Fruit fly (Drosophila melanogaster) whole organism, embryonic: ENCODE measurements around the gene ry.
A peak's percentile ranks its signal among the peaks of the same experiment; 100 is the strongest.

Experiments used
- CG10147 ChIP-seq: fragments of 200-800 bp; sonication (Bioruptor generic); optimal IDR thresholded peaks from 2 replicates; lab custom pipeline; 2019; ENCODE audit warnings: missing biosample characterization, mild to moderate bottlenecking, missing genetic modification characterization, moderate library complexity
- CG10209 ChIP-seq: fragments of 200-800 bp; sonication (Bioruptor generic); optimal IDR thresholded peaks from 3 replicates; lab custom pipeline; 2017; ENCODE audit warnings: missing biosample characterization, mild to moderate bottlenecking, missing genetic modification characterization, missing genetic modification reagents
- CG11085 ChIP-seq: fragments of 200-800 bp; sonication (Bioruptor generic); IDR thresholded peaks from 2 replicates; pipeline ENCODE4 v1.3.6; 2022; ENCODE audit warnings: missing biosample characterization, missing genetic modification characterization
- CG12219 ChIP-seq: fragments of 200-800 bp; sonication (Bioruptor generic); optimal IDR thresholded peaks from 3 replicates; lab custom pipeline; 2018; ENCODE audit warnings: missing biosample characterization, mild to moderate bottlenecking, missing genetic modification characterization
- CG14014 ChIP-seq: fragments of 200-800 bp; sonication (Bioruptor generic); IDR thresholded peaks from 2 replicates; pipeline ENCODE4 v1.3.6; 2022; ENCODE audit warnings: missing biosample characterization, missing genetic modification characterization
- CG14710 ChIP-seq: fragments of 200-800 bp; sonication (Bioruptor generic); optimal IDR thresholded peaks from 3 replicates; lab custom pipeline; 2019; ENCODE audit warnings: missing biosample characterization, mild to moderate bottlenecking, missing genetic modification characterization, moderate library complexity
- CG15073 ChIP-seq: fragments of 200-800 bp; sonication (Bioruptor generic); optimal IDR thresholded peaks from 2 replicates; lab custom pipeline; 2016; ENCODE audit warnings: missing biosample characterization, missing genetic modification characterization
- CG15514 ChIP-seq: fragments of 200-800 bp; sonication (Bioruptor generic); optimal IDR thresholded peaks from 3 replicates; lab custom pipeline; 2017; ENCODE audit warnings: missing biosample characterization, missing genetic modification characterization, mild to moderate bottlenecking, moderate library complexity, missing genetic modification reagents
- CG17186 ChIP-seq: fragments of 200-800 bp; sonication (Bioruptor generic); optimal IDR thresholded peaks from 3 replicates; lab custom pipeline; 2017; ENCODE audit warnings: missing biosample characterization, missing genetic modification reagents, missing genetic modification characterization
- CG17612 ChIP-seq: fragments of 200-800 bp; sonication (Bioruptor generic); IDR thresholded peaks from 2 replicates; pipeline ENCODE4 v1.3.6; 2022; ENCODE audit warnings: missing biosample characterization, missing genetic modification characterization
- CG18599 ChIP-seq: fragments of 200-800 bp; sonication (Bioruptor generic); optimal IDR thresholded peaks from 3 replicates; lab custom pipeline; 2017; ENCODE audit warnings: missing biosample characterization, missing genetic modification characterization, mild to moderate bottlenecking, moderate library complexity, missing genetic modification reagents
- CG2120 ChIP-seq: fragments of 200-800 bp; sonication (Bioruptor generic); optimal IDR thresholded peaks from 3 replicates; lab custom pipeline; 2016; ENCODE audit warnings: missing biosample characterization, missing genetic modification characterization
- CG2129 ChIP-seq: fragments of 200-800 bp; sonication (Bioruptor generic); IDR thresholded peaks from 2 replicates; pipeline ENCODE4 v1.3.6; 2022; ENCODE audit warnings: missing biosample characterization, missing genetic modification characterization; ENCODE audit not compliant: partially characterized antibody
- CG4328 ChIP-seq: fragments of 200-800 bp; sonication (Bioruptor generic); optimal IDR thresholded peaks from 3 replicates; lab custom pipeline; 2017; ENCODE audit warnings: missing biosample characterization, missing genetic modification reagents, missing genetic modification characterization
- CG43689 ChIP-seq: fragments of 200-800 bp; sonication (Bioruptor generic); IDR thresholded peaks from 2 replicates; pipeline ENCODE4 v1.3.6; 2022; ENCODE audit warnings: missing biosample characterization, missing genetic modification characterization
- CG4730 ChIP-seq: fragments of 200-800 bp; sonication (Bioruptor generic); IDR thresholded peaks from 2 replicates; pipeline ENCODE4 v1.3.6; 2022; ENCODE audit warnings: missing biosample characterization, missing genetic modification characterization
- CG6689 ChIP-seq: fragments of 200-800 bp; sonication (Bioruptor generic); IDR thresholded peaks from 2 replicates; pipeline ENCODE4 v1.3.6; 2022; ENCODE audit warnings: missing biosample characterization, missing genetic modification characterization
- CG7357 ChIP-seq: fragments of 200-800 bp; sonication (Bioruptor generic); IDR thresholded peaks from 3 replicates; pipeline ENCODE4 v1.3.6; 2022; ENCODE audit warnings: missing biosample characterization, missing genetic modification characterization
- CrebB ChIP-seq: fragments of 200-800 bp; sonication (Bioruptor generic); optimal IDR thresholded peaks from 3 replicates; lab custom pipeline; 2018; ENCODE audit warnings: missing biosample characterization, mild to moderate bottlenecking, missing genetic modification characterization
- Dek ChIP-seq: fragments of 200-800 bp; sonication (Bioruptor generic); optimal IDR thresholded peaks from 3 replicates; lab custom pipeline; 2019; ENCODE audit warnings: missing biosample characterization, mild to moderate bottlenecking, missing genetic modification characterization, moderate library complexity
- Dll ChIP-seq: fragments of 200-800 bp; sonication (Bioruptor generic); IDR thresholded peaks from 4 replicates; pipeline ENCODE4 v1.3.6; 2022; ENCODE audit warnings: missing biosample characterization, missing genetic modification characterization; ENCODE audit not compliant: partially characterized antibody
- Fer2 ChIP-seq: fragments of 200-800 bp; sonication (Bioruptor generic); optimal IDR thresholded peaks from 2 replicates; lab custom pipeline; 2018; ENCODE audit warnings: missing biosample characterization, mild to moderate bottlenecking, missing genetic modification characterization, moderate library complexity
- Gsc ChIP-seq: fragments of 200-800 bp; sonication (Bioruptor generic); IDR thresholded peaks from 2 replicates; pipeline ENCODE4 v1.3.6; 2022; ENCODE audit warnings: missing biosample characterization, missing genetic modification characterization
- Kr ChIP-seq: fragments of 200-800 bp; sonication (Bioruptor generic); optimal IDR thresholded peaks from 2 replicates; lab custom pipeline; 2017; ENCODE audit warnings: missing biosample characterization, mild to moderate bottlenecking, missing genetic modification characterization
- Mes4 ChIP-seq: fragments of 200-800 bp; sonication (Bioruptor generic); optimal IDR thresholded peaks from 2 replicates; lab custom pipeline; 2016; ENCODE audit warnings: missing biosample characterization, missing genetic modification characterization
- NFAT ChIP-seq: fragments of 200-800 bp; sonication (Bioruptor generic); IDR thresholded peaks from 2 replicates; pipeline ENCODE4 v1.3.6; 2022; ENCODE audit warnings: missing biosample characterization, missing genetic modification characterization
- Rfx ChIP-seq: fragments of 200-800 bp; sonication (Bioruptor generic); IDR thresholded peaks from 2 replicates; pipeline ENCODE4 v1.3.6; 2022; ENCODE audit warnings: missing biosample characterization, missing genetic modification characterization
- Six4 ChIP-seq: fragments of 200-800 bp; sonication (Bioruptor generic); optimal IDR thresholded peaks from 2 replicates; lab custom pipeline; 2016; ENCODE audit warnings: missing biosample characterization, missing genetic modification characterization
- TFAM ChIP-seq: fragments of 200-800 bp; sonication (Bioruptor generic); optimal IDR thresholded peaks from 2 replicates; lab custom pipeline; 2017; ENCODE audit warnings: missing biosample characterization, missing genetic modification characterization, inconsistent platforms
- Tbp ChIP-seq: fragments of >200 bp; optimal IDR thresholded peaks from 2 replicates; lab custom pipeline; 2018; ENCODE audit warnings: missing biosample characterization, missing genetic modification characterization
- Xbp1 ChIP-seq: fragments of 200-800 bp; sonication (Bioruptor generic); optimal IDR thresholded peaks from 3 replicates; lab custom pipeline; 2016; ENCODE audit warnings: missing biosample characterization, mild to moderate bottlenecking, missing genetic modification characterization
- bowl ChIP-seq: fragments of 200-800 bp; sonication (Bioruptor generic); IDR thresholded peaks from 2 replicates; pipeline ENCODE4 v1.3.6; 2022; ENCODE audit warnings: missing biosample characterization, missing genetic modification characterization
- br ChIP-seq: fragments of >200 bp; optimal IDR thresholded peaks from 2 replicates; lab custom pipeline; 2017
- chif ChIP-seq, 2 experiments: fragments of 200-800 bp; sonication (Bioruptor generic); optimal IDR thresholded peaks; 3 replicates each; lab custom pipeline; 2016; ENCODE audit warnings: missing biosample characterization in 2 of 2, missing genetic modification characterization in 2 of 2
- chinmo ChIP-seq: fragments of 200-800 bp; sonication (Bioruptor generic); IDR thresholded peaks from 4 replicates; pipeline ENCODE4 v1.3.6; 2022; ENCODE audit warnings: missing biosample characterization, missing genetic modification characterization; ENCODE audit not compliant: partially characterized antibody
- ci ChIP-seq: fragments of 200-800 bp; sonication (Bioruptor generic); IDR thresholded peaks from 3 replicates; pipeline ENCODE4 v1.3.6; 2022; ENCODE audit warnings: missing biosample characterization, missing genetic modification characterization
- croc ChIP-seq: fragments of 200-800 bp; sonication (Bioruptor generic); conservative IDR thresholded peaks from 3 replicates; pipeline ENCODE4 v1.3.6; 2022; ENCODE audit warnings: missing biosample characterization, missing genetic modification characterization
- ewg ChIP-seq: fragments of 200-800 bp; sonication (Bioruptor generic); optimal IDR thresholded peaks from 3 replicates; lab custom pipeline; 2017; ENCODE audit warnings: mild to moderate bottlenecking, missing biosample characterization, missing genetic modification reagents, missing genetic modification characterization
- fd3F ChIP-seq: fragments of 200-800 bp; sonication (Bioruptor generic); optimal IDR thresholded peaks from 2 replicates; lab custom pipeline; 2018; ENCODE audit warnings: missing biosample characterization, mild to moderate bottlenecking, missing genetic modification characterization, moderate library complexity
- gcm ChIP-seq: fragments of 200-800 bp; sonication (Bioruptor generic); optimal IDR thresholded peaks from 2 replicates; lab custom pipeline; 2019; ENCODE audit warnings: missing biosample characterization, mild to moderate bottlenecking, missing genetic modification characterization, moderate library complexity
- hbn ChIP-seq: fragments of 200-800 bp; sonication (Bioruptor generic); IDR thresholded peaks from 2 replicates; pipeline ENCODE4 v1.3.6; 2022; ENCODE audit warnings: missing biosample characterization, missing genetic modification characterization; ENCODE audit not compliant: partially characterized antibody
- hth ChIP-seq: fragments of >200 bp; optimal IDR thresholded peaks from 2 replicates; lab custom pipeline; 2017; ENCODE audit warnings: inconsistent platforms
- lbe ChIP-seq: fragments of 200-800 bp; sonication (Bioruptor generic); optimal IDR thresholded peaks from 2 replicates; lab custom pipeline; 2016; ENCODE audit warnings: missing biosample characterization, mild to moderate bottlenecking, missing genetic modification characterization
- pzg ChIP-seq: fragments of 200-800 bp; sonication (Bioruptor generic); optimal IDR thresholded peaks from 3 replicates; lab custom pipeline; 2018; ENCODE audit warnings: missing biosample characterization, mild to moderate bottlenecking, missing genetic modification characterization, moderate library complexity
- run ChIP-seq: fragments of 200-800 bp; sonication (Bioruptor generic); optimal IDR thresholded peaks from 3 replicates; lab custom pipeline; 2018; ENCODE audit warnings: missing biosample characterization, mild to moderate bottlenecking, missing genetic modification characterization
- sima ChIP-seq: fragments of 200-800 bp; sonication (Bioruptor generic); optimal IDR thresholded peaks from 2 replicates; lab custom pipeline; 2016; ENCODE audit warnings: missing biosample characterization, missing genetic modification characterization
- tin ChIP-seq: fragments of 200-800 bp; sonication (Bioruptor generic); optimal IDR thresholded peaks from 3 replicates; lab custom pipeline; 2016; ENCODE audit warnings: missing biosample characterization, missing genetic modification characterization
- ttk ChIP-seq: fragments of 200-800 bp; sonication (Bioruptor generic); IDR thresholded peaks from 2 replicates; pipeline ENCODE4 v2.1.2; 2022; ENCODE audit warnings: missing biosample characterization, missing genetic modification characterization
- wdn ChIP-seq: fragments of 200-800 bp; sonication (Bioruptor generic); IDR thresholded peaks from 2 replicates; pipeline ENCODE4 v1.3.6; 2022; ENCODE audit warnings: missing biosample characterization, missing genetic modification characterization
- zen ChIP-seq: fragments of 200-800 bp; sonication (Bioruptor generic); optimal IDR thresholded peaks from 3 replicates; lab custom pipeline; 2018; ENCODE audit warnings: missing biosample characterization, mild to moderate bottlenecking, missing genetic modification characterization, moderate library complexity
- zf30C ChIP-seq: fragments of 200-800 bp; sonication (Bioruptor generic); optimal IDR thresholded peaks from 3 replicates; lab custom pipeline; 2018; ENCODE audit warnings: missing biosample characterization, mild to moderate bottlenecking, missing genetic modification characterization

The ry gene

dm6 chr3R:12997550-12998233 lies 34.6 kb upstream of the ry start, which contains the start of the genes CG17327, CG44194 and CG7518 (continued):
- TF ChIP-seq CG14014, result no peak
- peak; percentile 80 for TF ChIP-seq CG14710 (tag; lab: Kevin White, UChicago)
- peak in 1 of 2 experiments; percentile 7 for TF ChIP-seq chif (GFP tag; optimal IDR thresholded peaks at IDR 0.05; lab: Kevin White, UChicago)
- TF ChIP-seq CG7357, result peak; percentile 88
- TF ChIP-seq bowl (GFP tag; lab: Robert Waterston, UW), result no peak
- TF ChIP-seq CG10209, result no peak
- peak; percentile 73 for TF ChIP-seq pzg (GFP tag; lab: Kevin White, UChicago)
- TF ChIP-seq croc, result no peak
- no peak for TF ChIP-seq Gsc (GFP tag; lab: Robert Waterston, UW)
- no peak for TF ChIP-seq CG10147 (GFP tag; lab: Kevin White, UChicago)
- no peak for TF ChIP-seq TFAM
- TF ChIP-seq Six4, result no peak
- no peak for TF ChIP-seq Mes4 (GFP tag; lab: Kevin White, UChicago)
- TF ChIP-seq Rfx (GFP tag; lab: Robert Waterston, UW), result peak; percentile 29; the same call in 1 of the 2 replicates
- no peak for TF ChIP-seq CrebB
- peak; percentile 23 for TF ChIP-seq Dek (tag; lab: Kevin White, UChicago)
- TF ChIP-seq CG12219 (GFP tag; lab: Kevin White, UChicago), result no peak
- no peak for TF ChIP-seq CG4328 (GFP tag; lab: Kevin White, UChicago)
- TF ChIP-seq hth (lab: Kevin White, UChicago), result no peak
- peak; percentile 42 for TF ChIP-seq CG15514 (GFP tag; lab: Kevin White, UChicago)
- peak; percentile 57 for TF ChIP-seq NFAT (GFP tag; lab: Robert Waterston, UW)
- peak; percentile 18 for TF ChIP-seq tin (GFP tag; lab: Kevin White, UChicago)
- peak; percentile 38; the same call in 1 of the 4 replicates for TF ChIP-seq Dll (GFP tag; lab: Robert Waterston, UW)
- no peak for TF ChIP-seq ttk (GFP tag; lab: Robert Waterston, UW)
- TF ChIP-seq CG43689 (GFP tag; lab: Robert Waterston, UW), result no peak
- no peak for TF ChIP-seq gcm (GFP tag; lab: Kevin White, UChicago)
- no peak for TF ChIP-seq zf30C
- no peak for TF ChIP-seq run (tag; lab: Kevin White, UChicago)
- no peak for TF ChIP-seq sima
- TF ChIP-seq fd3F (GFP tag; lab: Kevin White, UChicago), result no peak
- no peak for TF ChIP-seq CG17612 (GFP tag; lab: Robert Waterston, UW)
- TF ChIP-seq Kr (GFP tag; lab: Kevin White, UChicago), result no peak
- TF ChIP-seq CG6689 (GFP tag; lab: Robert Waterston, UW), result no peak
- no peak for TF ChIP-seq br (lab: Kevin White, UChicago)
- TF ChIP-seq CG11085 (GFP tag; lab: Robert Waterston, UW), result no peak
- no peak for TF ChIP-seq ewg (GFP tag; lab: Kevin White, UChicago)
- no peak for TF ChIP-seq ci (GFP tag; lab: Robert Waterston, UW)
- no peak for TF ChIP-seq hbn
- no peak for TF ChIP-seq Tbp
- no peak for TF ChIP-seq CG15073 (GFP tag; lab: Kevin White, UChicago)
- TF ChIP-seq chinmo, result peak; percentile 80; the same call in 2 of the 4 replicates
- TF ChIP-seq CG17186 (GFP tag; lab: Kevin White, UChicago), result peak; percentile 88
- no peak for TF ChIP-seq CG18599
- no peak for TF ChIP-seq Xbp1 (GFP tag; lab: Kevin White, UChicago)
- TF ChIP-seq CG2120 (GFP tag; lab: Kevin White, UChicago), result peak; percentile 42
- no peak for TF ChIP-seq zen
- TF ChIP-seq lbe (GFP tag; lab: Kevin White, UChicago), result no peak
- no peak for TF ChIP-seq wdn (GFP tag; lab: Robert Waterston, UW)
- TF ChIP-seq CG2129 (GFP tag; lab: Robert Waterston, UW), result no peak
- peak; percentile 14 for TF ChIP-seq Fer2 (tag; lab: Kevin White, UChicago)
- TF ChIP-seq CG4730 (GFP tag; lab: Robert Waterston, UW), result no peak
